Worm (Caenorhabditis elegans) whole organism, L1 larva: Measurements from ENCODE around the gene hlh-19.

Experiments
- C04F5.9 ChIP-seq: sonication (generic microtip); optimal IDR thresholded peaks from 2 replicates; lab custom pipeline; 2016; ENCODE audit warnings: missing genetic modification characterization, missing compliant biosample characterization
- C34B4.2 ChIP-seq: sonication (generic microtip); optimal IDR thresholded peaks from 2 replicates; lab custom pipeline; 2017; ENCODE audit warnings: mild to moderate bottlenecking, missing genetic modification characterization, missing compliant biosample characterization
- Y116A8C.19 ChIP-seq: sonication (generic microtip); optimal IDR thresholded peaks from 2 replicates; lab custom pipeline; 2016; ENCODE audit warnings: missing compliant biosample characterization, missing genetic modification characterization, borderline replicate concordance
- aha-1 ChIP-seq: fragments of 150-350 bp; optimal IDR thresholded peaks from 2 replicates; lab custom pipeline; 2014; ENCODE audit warnings: missing biosample characterization, missing genetic modification characterization
- aly-2 ChIP-seq: fragments of 150-350 bp; optimal IDR thresholded peaks from 2 replicates; lab custom pipeline; 2014; ENCODE audit warnings: missing biosample characterization, missing genetic modification characterization
- blmp-1 ChIP-seq: fragments of 150-350 bp; optimal IDR thresholded peaks from 2 replicates; lab custom pipeline; 2014; ENCODE audit warnings: missing biosample characterization, missing genetic modification characterization
- ceh-8 ChIP-seq: fragments of 200-800 bp; sonication (Bioruptor generic); optimal IDR thresholded peaks from 2 replicates; lab custom pipeline; 2018; ENCODE audit warnings: mild to moderate bottlenecking, missing genetic modification characterization, moderate library complexity, missing compliant biosample characterization
- ceh-90 ChIP-seq: sonication (generic microtip); optimal IDR thresholded peaks from 2 replicates; lab custom pipeline; 2016; ENCODE audit warnings: missing genetic modification characterization, missing compliant biosample characterization
- dpl-1 ChIP-seq, 3 experiments: fragments of 150-350 bp in 2 of 3; sonication (generic microtip) in 1 of 3; optimal IDR thresholded peaks; 2 replicates each; lab custom pipeline; 2014 to 2017; ENCODE audit warnings: missing biosample characterization in 3 of 3, missing genetic modification characterization in 3 of 3, missing genetic modification reagents in 3 of 3
- dsc-1 ChIP-seq: sonication (generic microtip); optimal IDR thresholded peaks from 2 replicates; lab custom pipeline; 2016; ENCODE audit warnings: mild to moderate bottlenecking, missing genetic modification characterization, missing compliant biosample characterization
- elt-2 ChIP-seq: sonication (generic microtip); optimal IDR thresholded peaks from 2 replicates; lab custom pipeline; 2016; ENCODE audit warnings: missing genetic modification characterization, mild to moderate bottlenecking, inconsistent platforms, missing compliant biosample characterization, missing genetic modification reagents
- elt-3 ChIP-seq, 6 experiments: fragments of 150-350 bp in 1 of 6; sonication (generic microtip); optimal IDR thresholded peaks; 2 replicates each; lab custom pipeline; 2017 to 2018; ENCODE audit warnings: missing biosample characterization in 6 of 6, missing genetic modification characterization in 6 of 6, inconsistent platforms in 1 of 6
- ets-5 ChIP-seq: fragments of 200-800 bp; sonication (Bioruptor generic); IDR thresholded peaks from 2 replicates; pipeline ENCODE4 v1.3.6; 2022; ENCODE audit warnings: missing genetic modification characterization, missing compliant biosample characterization
- fkh-4 ChIP-seq: sonication (generic microtip); optimal IDR thresholded peaks from 2 replicates; lab custom pipeline; 2016; ENCODE audit warnings: missing compliant biosample characterization, missing genetic modification characterization, borderline replicate concordance
- fos-1 ChIP-seq: fragments of 150-350 bp; optimal IDR thresholded peaks from 2 replicates; lab custom pipeline; 2014; ENCODE audit warnings: missing biosample characterization, missing genetic modification characterization
- grh-1 ChIP-seq: fragments of 200-800 bp; sonication (Bioruptor generic); IDR thresholded peaks from 2 replicates; pipeline ENCODE4 v1.3.6; 2022; ENCODE audit warnings: missing genetic modification reagents, missing genetic modification characterization, missing compliant biosample characterization
- hlh-17 ChIP-seq: fragments of 200-800 bp; sonication (Bioruptor generic); optimal IDR thresholded peaks from 2 replicates; lab custom pipeline; 2018; ENCODE audit warnings: missing genetic modification characterization, mild to moderate bottlenecking, missing compliant biosample characterization, moderate library complexity, borderline replicate concordance
- hlh-4 ChIP-seq: sonication (generic microtip); optimal IDR thresholded peaks from 2 replicates; lab custom pipeline; 2016; ENCODE audit warnings: mild to moderate bottlenecking, missing genetic modification characterization, missing compliant biosample characterization
- hpl-2 ChIP-seq: fragments of 150-350 bp; optimal IDR thresholded peaks from 2 replicates; lab custom pipeline; 2014; ENCODE audit warnings: missing biosample characterization, missing genetic modification reagents, missing genetic modification characterization
- isw-1 ChIP-seq: fragments of 200-800 bp; sonication (Bioruptor generic); IDR thresholded peaks from 2 replicates; pipeline ENCODE4 v1.3.6; 2022; ENCODE audit warnings: missing genetic modification characterization, missing compliant biosample characterization
- lin-15B ChIP-seq: fragments of 150-350 bp; sonication (generic microtip); optimal IDR thresholded peaks from 3 replicates; lab custom pipeline; 2014; ENCODE audit warnings: missing biosample characterization, missing genetic modification characterization
- lin-39 ChIP-seq: fragments of 150-350 bp; optimal IDR thresholded peaks from 2 replicates; lab custom pipeline; 2014; ENCODE audit warnings: missing biosample characterization, missing genetic modification reagents, missing genetic modification characterization
- lir-3 ChIP-seq: sonication (generic microtip); optimal IDR thresholded peaks from 2 replicates; lab custom pipeline; 2016; ENCODE audit warnings: mild to moderate bottlenecking, missing genetic modification characterization, moderate library complexity, missing compliant biosample characterization; ENCODE audit not compliant: poor library complexity
- lsy-2 ChIP-seq, 2 experiments: fragments of 150-350 bp; optimal IDR thresholded peaks; 2 replicates each; lab custom pipeline; 2014; ENCODE audit warnings: missing biosample characterization in 2 of 2, missing genetic modification characterization in 2 of 2
- mef-2 ChIP-seq: fragments of 150-350 bp; optimal IDR thresholded peaks from 2 replicates; lab custom pipeline; 2014; ENCODE audit warnings: missing biosample characterization, missing genetic modification characterization
- nhr-11 ChIP-seq: fragments of 150-350 bp; optimal IDR thresholded peaks from 2 replicates; lab custom pipeline; 2014; ENCODE audit warnings: missing biosample characterization, missing genetic modification characterization
- nhr-47 ChIP-seq: sonication (generic microtip); optimal IDR thresholded peaks from 2 replicates; lab custom pipeline; 2016; ENCODE audit warnings: mild to moderate bottlenecking, missing genetic modification characterization, moderate library complexity, missing compliant biosample characterization
- nhr-85 ChIP-seq: sonication (generic microtip); peaks from one replicate; lab custom pipeline; 2016; ENCODE audit warnings: missing genetic modification characterization, inconsistent platforms, missing compliant biosample characterization
- nhr-90 ChIP-seq: sonication (generic microtip); optimal IDR thresholded peaks from 2 replicates; lab custom pipeline; 2016; ENCODE audit warnings: mild to moderate bottlenecking, missing genetic modification characterization, missing compliant biosample characterization; ENCODE audit not compliant: poor library complexity
- pqm-1 ChIP-seq: sonication (generic microtip); optimal IDR thresholded peaks from 3 replicates; lab custom pipeline; 2017; ENCODE audit warnings: missing biosample characterization, missing genetic modification characterization
- snpc-4 ChIP-seq: fragments of 150-350 bp; optimal IDR thresholded peaks from 2 replicates; lab custom pipeline; 2014; ENCODE audit warnings: missing biosample characterization, missing genetic modification characterization
- snu-23 ChIP-seq: sonication (generic microtip); optimal IDR thresholded peaks from 2 replicates; lab custom pipeline; 2016; ENCODE audit warnings: missing genetic modification characterization, missing compliant biosample characterization
- sptf-1 ChIP-seq: fragments of 150-350 bp; optimal IDR thresholded peaks from 2 replicates; lab custom pipeline; 2014; ENCODE audit warnings: missing biosample characterization, missing genetic modification characterization
- unc-30 ChIP-seq: sonication (generic microtip); optimal IDR thresholded peaks from 2 replicates; lab custom pipeline; 2017; ENCODE audit warnings: missing biosample characterization, missing genetic modification characterization
- unc-62 ChIP-seq: fragments of 150-350 bp; optimal IDR thresholded peaks from 2 replicates; lab custom pipeline; 2014; ENCODE audit warnings: missing biosample characterization, missing genetic modification reagents, missing genetic modification characterization
- unc-86 ChIP-seq: sonication (generic microtip); optimal IDR thresholded peaks from 2 replicates; lab custom pipeline; 2016; ENCODE audit warnings: missing genetic modification characterization, missing compliant biosample characterization
- vab-15 ChIP-seq: sonication (generic microtip); optimal IDR thresholded peaks from 2 replicates; lab custom pipeline; 2017; ENCODE audit warnings: missing genotype, mild to moderate bottlenecking, missing genetic modification characterization, missing compliant biosample characterization
- zag-1 ChIP-seq: fragments of 150-350 bp; optimal IDR thresholded peaks from 2 replicates; lab custom pipeline; 2014; ENCODE audit warnings: missing biosample characterization, missing genetic modification characterization
- zip-4 ChIP-seq: fragments of 200-800 bp; sonication (Bioruptor generic); optimal IDR thresholded peaks from 2 replicates; lab custom pipeline; 2018; ENCODE audit warnings: mild to moderate bottlenecking, missing genetic modification characterization, moderate library complexity, missing compliant biosample characterization

hlh-19 gene

ce11 chrX:600671-601070 is 43.6 kb upstream of the hlh-19 start (continued):
- TF ChIP-seq fkh-4 (tag; lab: Kevin White, UChicago) (no peak), lsy-2 (tag; optimal IDR thresholded peaks at IDR 0.05; lab: Kevin White, UChicago) (peak; percentile 6 to 15), unc-86 (tag; lab: Kevin White, UChicago) (no peak), hlh-17 (GFP tag; lab: Kevin White, UChicago) (no peak), lin-39 (no peak), nhr-11 (tag; lab: Kevin White, UChicago) (no peak), hpl-2 (GFP tag; lab: Kevin White, UChicago) (no peak), nhr-47 (peak; percentile 25), ceh-8 (GFP tag; lab: Kevin White, UChicago) (peak; percentile 65), zag-1 (tag; lab: Kevin White, UChicago) (no peak), snu-23 (no peak), fos-1 (tag; lab: Kevin White, UChicago) (no peak), zip-4 (GFP tag; lab: Kevin White, UChicago) (no peak), ceh-90 (no peak), unc-62 (GFP tag; lab: Kevin White, UChicago) (no peak), elt-2 (tag; lab: Kevin White, UChicago) (peak; percentile 64), C34B4.2 (tag; lab: Kevin White, UChicago) (no peak), aly-2 (tag; lab: Kevin White, UChicago) (no peak), dsc-1 (tag; lab: Kevin White, UChicago) (peak; percentile 9), dpl-1 (GFP tag; optimal IDR thresholded peaks at IDR 0.05; lab: Kevin White, UChicago) (no peak), blmp-1 (tag; lab: Kevin White, UChicago) (no peak), sptf-1 (tag; lab: Kevin White, UChicago) (no peak), C04F5.9 (tag; lab: Kevin White, UChicago) (no peak), mef-2 (tag; lab: Kevin White, UChicago) (no peak), elt-3 (tag; optimal IDR thresholded peaks at IDR 0.05; lab: Kevin White, UChicago) (no peak), ets-5 (no peak), unc-30 (tag; lab: Kevin White, UChicago) (no peak), grh-1 (GFP tag; lab: Robert Waterston, UW) (no peak), vab-15 (tag; lab: Kevin White, UChicago) (no peak), Y116A8C.19 (tag; lab: Kevin White, UChicago) (no peak)

DNA sequence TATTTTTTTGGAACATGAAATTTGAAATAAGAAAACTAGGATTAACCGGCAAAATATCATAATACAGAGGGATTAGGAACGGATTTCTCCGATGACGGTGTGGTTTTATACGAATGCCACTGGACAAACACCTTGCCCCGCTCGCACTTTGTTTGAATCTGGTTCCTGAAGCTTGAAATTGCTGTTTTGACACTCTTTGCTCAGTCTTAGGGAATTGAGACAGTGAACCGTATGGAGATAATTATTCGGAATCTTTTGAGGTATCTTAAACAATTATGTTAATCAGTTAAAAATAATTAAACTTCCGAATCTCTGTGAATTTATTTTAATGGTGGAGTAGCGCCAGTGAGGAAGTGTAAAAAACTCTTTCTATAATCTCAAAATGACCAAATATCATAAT is 42.4 kb upstream of the hlh-19 start, which contains the start of gene F13C5.3:
F13C5.3 (minus strand) TSS at position 101 of the 400 bp plus-strand sequence.
- TF ChIP-seq aha-1 (tag; lab: Kevin White, UChicago) (no peak), nhr-90 (tag; lab: Kevin White, UChicago) (no peak), hlh-17 (GFP tag; lab: Kevin White, UChicago) (no peak), hlh-4 (tag; lab: Kevin White, UChicago) (no peak), lin-15B (tag; lab: Kevin White, UChicago) (no peak), isw-1 (GFP tag; lab: Robert Waterston, UW) (no peak), unc-86 (tag; lab: Kevin White, UChicago) (no peak), snpc-4 (tag; lab: Kevin White, UChicago) (no peak), pqm-1 (no peak)

DNA sequence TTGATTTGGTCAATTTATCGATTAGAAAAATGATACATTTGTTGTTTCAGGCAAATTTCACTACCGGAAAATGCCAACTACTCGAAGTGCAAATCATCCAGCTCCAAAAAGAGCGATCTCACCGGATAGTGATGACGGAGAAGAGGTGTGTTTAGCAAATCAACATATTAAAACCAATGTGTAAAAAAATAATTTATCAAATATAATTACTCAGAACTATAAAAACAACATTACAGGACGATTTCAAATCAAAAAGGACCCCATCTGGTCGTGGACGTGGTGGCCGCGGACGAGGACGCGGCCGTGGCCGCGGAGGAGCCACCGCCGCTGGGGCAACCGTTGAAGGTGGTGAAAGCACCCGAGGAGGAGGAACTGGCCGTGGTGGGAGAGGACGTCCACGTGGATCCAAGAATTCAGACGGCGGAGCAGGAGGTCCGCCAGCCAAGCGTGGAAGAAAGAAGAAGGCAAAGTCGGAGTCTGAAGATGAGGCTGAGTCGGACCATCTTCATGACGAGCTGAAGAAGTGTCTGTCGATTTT is 36.9 kb upstream of the hlh-19 start, which contains the start of gene F13C5.2:
F13C5.2 (plus strand) TSS at position 51 of the 538 bp plus-strand sequence.
- TF ChIP-seq ceh-8 (GFP tag; lab: Kevin White, UChicago), result peak; percentile 56
- no peak for TF ChIP-seq unc-86 (tag; lab: Kevin White, UChicago)
- TF ChIP-seq lir-3 (tag; lab: Kevin White, UChicago), result no peak
- TF ChIP-seq nhr-85, result peak; percentile 34
